Worm (Caenorhabditis elegans) whole organism, young adult: ENCODE results near the gene lem-4.

Experiments
- B0035.1 ChIP-seq: sonication (generic microtip); optimal IDR thresholded peaks from 2 replicates; lab custom pipeline; 2016; ENCODE audit warnings: missing genetic modification characterization, mild to moderate bottlenecking, missing compliant biosample characterization, missing genotype, missing genetic modification reagents
- C06A6.2 ChIP-seq: fragments of 200-800 bp; sonication (Bioruptor generic); conservative IDR thresholded peaks from 2 replicates; pipeline ENCODE4 v1.3.6; 2022; ENCODE audit warnings: missing genetic modification characterization, missing compliant biosample characterization
- D2030.7 ChIP-seq: fragments of 200-800 bp; sonication (Bioruptor generic); IDR thresholded peaks from 2 replicates; pipeline ENCODE4 v1.3.6; 2022; ENCODE audit warnings: missing genetic modification reagents, missing genetic modification characterization, missing compliant biosample characterization
- F10E7.11 ChIP-seq: sonication (generic microtip); optimal IDR thresholded peaks from 2 replicates; lab custom pipeline; 2017; ENCODE audit warnings: mild to moderate bottlenecking, missing genetic modification characterization, moderate library complexity, missing compliant biosample characterization
- F39B2.1 ChIP-seq: fragments of 200-800 bp; sonication (Bioruptor generic); IDR thresholded peaks from 2 replicates; pipeline ENCODE4 v1.3.6; 2022; ENCODE audit warnings: missing genetic modification reagents, missing genetic modification characterization, missing compliant biosample characterization
- F57C9.4 ChIP-seq: sonication (generic microtip); optimal IDR thresholded peaks from 2 replicates; lab custom pipeline; 2017; ENCODE audit warnings: mild to moderate bottlenecking, missing genetic modification characterization, missing compliant biosample characterization
- Y95B8A.8 ChIP-seq: fragments of 200-800 bp; sonication (Bioruptor generic); IDR thresholded peaks from 2 replicates; pipeline ENCODE4 v1.3.6; 2022; ENCODE audit warnings: missing genetic modification reagents, missing genetic modification characterization, missing compliant biosample characterization
- aptf-2 ChIP-seq: fragments of 200-800 bp; sonication (Bioruptor generic); conservative IDR thresholded peaks from 2 replicates; pipeline ENCODE4 v1.3.6; 2022; ENCODE audit warnings: missing genetic modification reagents, missing genetic modification characterization, missing compliant biosample characterization
- bed-1 ChIP-seq: fragments of 200-800 bp; sonication (Bioruptor generic); IDR thresholded peaks from 2 replicates; pipeline ENCODE4 v1.3.6; 2022; ENCODE audit warnings: missing genetic modification reagents, missing genetic modification characterization, missing compliant biosample characterization
- die-1 ChIP-seq: sonication (generic microtip); optimal IDR thresholded peaks from 2 replicates; lab custom pipeline; 2016; ENCODE audit warnings: missing genotype, mild to moderate bottlenecking, missing genetic modification characterization, missing compliant biosample characterization
- efl-1 ChIP-seq: fragments of 150-350 bp; optimal IDR thresholded peaks from 2 replicates; lab custom pipeline; 2014; ENCODE audit warnings: missing biosample characterization, missing genetic modification reagents, missing genetic modification characterization
- egrh-3 ChIP-seq: fragments of 200-800 bp; sonication (Bioruptor generic); IDR thresholded peaks from 2 replicates; pipeline ENCODE4 v1.3.6; 2022; ENCODE audit warnings: missing genetic modification reagents, missing genetic modification characterization, missing compliant biosample characterization
- ets-4 ChIP-seq: fragments of 200-800 bp; sonication (Bioruptor generic); optimal IDR thresholded peaks from 2 replicates; lab custom pipeline; 2018; ENCODE audit warnings: mild to moderate bottlenecking, missing genetic modification characterization, missing compliant biosample characterization
- hlh-12 ChIP-seq: sonication (generic microtip); optimal IDR thresholded peaks from 2 replicates; lab custom pipeline; 2016; ENCODE audit warnings: missing genetic modification characterization, missing compliant biosample characterization
- hmg-1.2 ChIP-seq: fragments of 200-800 bp; sonication (Bioruptor generic); IDR thresholded peaks from 2 replicates; pipeline ENCODE4 v1.3.6; 2022; ENCODE audit warnings: missing genetic modification reagents, missing genetic modification characterization, missing compliant biosample characterization
- lag-1 ChIP-seq: fragments of 200-800 bp; sonication (Bioruptor generic); IDR thresholded peaks from 2 replicates; pipeline ENCODE4 v1.3.6; 2022; ENCODE audit warnings: missing genetic modification reagents, missing genetic modification characterization, missing compliant biosample characterization
- lin-26 ChIP-seq: fragments of 200-800 bp; sonication (Bioruptor generic); IDR thresholded peaks from 2 replicates; pipeline ENCODE4 v1.3.6; 2022; ENCODE audit warnings: missing genetic modification reagents, missing genetic modification characterization, missing compliant biosample characterization
- lin-40 ChIP-seq: sonication (generic microtip); optimal IDR thresholded peaks from 2 replicates; lab custom pipeline; 2016; ENCODE audit warnings: missing genetic modification characterization, mild to moderate bottlenecking, missing compliant biosample characterization, missing genotype, missing genetic modification reagents
- lin-54 ChIP-seq: fragments of 200-800 bp; sonication (Bioruptor generic); optimal IDR thresholded peaks from 2 replicates; lab custom pipeline; 2018; ENCODE audit warnings: mild to moderate bottlenecking, missing genetic modification characterization, missing compliant biosample characterization
- lsl-1 ChIP-seq: fragments of 200-800 bp; sonication (Bioruptor generic); optimal IDR thresholded peaks from 2 replicates; lab custom pipeline; 2018; ENCODE audit warnings: mild to moderate bottlenecking, missing genetic modification characterization, moderate library complexity, missing compliant biosample characterization
- lsy-27 ChIP-seq: sonication (generic microtip); optimal IDR thresholded peaks from 2 replicates; lab custom pipeline; 2017; ENCODE audit warnings: missing genetic modification characterization, mild to moderate bottlenecking, missing compliant biosample characterization, antibody characterized with exemption, missing genotype, borderline replicate concordance; ENCODE audit not compliant: insufficient read depth
- madf-6 ChIP-seq: fragments of 200-800 bp; sonication (Bioruptor generic); IDR thresholded peaks from 2 replicates; pipeline ENCODE4 v1.3.6; 2022; ENCODE audit warnings: missing genetic modification reagents, missing genetic modification characterization, missing compliant biosample characterization
- madf-8 ChIP-seq: fragments of 200-800 bp; sonication (Bioruptor generic); conservative IDR thresholded peaks from 2 replicates; pipeline ENCODE4 v1.3.6; 2022; ENCODE audit warnings: missing genetic modification reagents, missing genetic modification characterization, missing compliant biosample characterization
- nfya-2 ChIP-seq: fragments of 200-800 bp; sonication (Bioruptor generic); IDR thresholded peaks from 2 replicates; pipeline ENCODE4 v1.3.6; 2022; ENCODE audit warnings: missing genetic modification reagents, missing genetic modification characterization, missing compliant biosample characterization
- nhr-80 ChIP-seq: sonication (generic microtip); optimal IDR thresholded peaks from 2 replicates; lab custom pipeline; 2016; ENCODE audit warnings: missing genetic modification characterization, missing compliant biosample characterization
- rcor-1 ChIP-seq: fragments of 200-800 bp; sonication (Bioruptor generic); IDR thresholded peaks from 2 replicates; pipeline ENCODE4 v1.3.6; 2022; ENCODE audit warnings: missing genetic modification reagents, missing genetic modification characterization, missing compliant biosample characterization
- sea-2 ChIP-seq: fragments of 200-800 bp; sonication (Bioruptor generic); IDR thresholded peaks from 2 replicates; pipeline ENCODE4 v1.3.6; 2022; ENCODE audit warnings: missing genetic modification characterization, missing compliant biosample characterization
- snpc-1.3 ChIP-seq: sonication (generic microtip); optimal IDR thresholded peaks from 2 replicates; lab custom pipeline; 2017; ENCODE audit warnings: missing genetic modification characterization, mild to moderate bottlenecking, missing compliant biosample characterization, antibody characterized with exemption, moderate library complexity, missing genotype, missing genetic modification reagents; ENCODE audit not compliant: insufficient read depth
- snpc-3.4 ChIP-seq: sonication (generic microtip); optimal IDR thresholded peaks from 2 replicates; lab custom pipeline; 2017; ENCODE audit warnings: missing genetic modification characterization, mild to moderate bottlenecking, missing compliant biosample characterization, antibody characterized with exemption, moderate library complexity, missing genotype, missing genetic modification reagents
- snpc-4 ChIP-seq, 5 experiments: fragments of 150-350 bp in 1 of 5; sonication (generic microtip) in 4 of 5; optimal IDR thresholded peaks; 2 replicates each; lab custom pipeline; 2014 to 2018; ENCODE audit warnings: missing genetic modification characterization in 5 of 5, missing biosample characterization in 3 of 5, antibody characterized with exemption in 2 of 5, mild to moderate bottlenecking in 2 of 5, missing compliant biosample characterization in 2 of 5, missing genotype in 2 of 5, moderate library complexity in 2 of 5, missing genetic modification reagents in 1 of 5
- somi-1 ChIP-seq: fragments of 200-800 bp; sonication (Bioruptor generic); optimal IDR thresholded peaks from 2 replicates; lab custom pipeline; 2018; ENCODE audit warnings: mild to moderate bottlenecking, missing genetic modification characterization, missing compliant biosample characterization
- sptf-2 ChIP-seq: fragments of 200-800 bp; sonication (Bioruptor generic); optimal IDR thresholded peaks from 2 replicates; lab custom pipeline; 2018; ENCODE audit warnings: mild to moderate bottlenecking, missing genetic modification characterization, missing compliant biosample characterization
- tlf-1 ChIP-seq: fragments of 200-800 bp; sonication (Bioruptor generic); optimal IDR thresholded peaks from 2 replicates; lab custom pipeline; 2018; ENCODE audit warnings: mild to moderate bottlenecking, missing genetic modification characterization, missing compliant biosample characterization
- ztf-18 ChIP-seq: sonication (generic microtip); optimal IDR thresholded peaks from 2 replicates; lab custom pipeline; 2016; ENCODE audit warnings: missing genotype, mild to moderate bottlenecking, missing genetic modification characterization, missing compliant biosample characterization

lem-4 gene

ce11 chrIV:831796-832486 lies 22.6 kb downstream of the lem-4 start, which contains the start of the genes madf-1 and Y55F3BR.10:
Gene madf-1, minus strand, starts transcription at chrIV:831896.
Gene Y55F3BR.10, plus strand, starts transcription at chrIV:832436.
- TF ChIP-seq ztf-18 (tag; lab: Kevin White, UChicago): no peak
- TF ChIP-seq bed-1 (GFP tag; lab: Robert Waterston, UW): no peak
- no peak for TF ChIP-seq F57C9.4 (tag; lab: Kevin White, UChicago)
- no peak for TF ChIP-seq aptf-2 (GFP tag; lab: Robert Waterston, UW)
- no peak for TF ChIP-seq rcor-1
- no peak for TF ChIP-seq lin-26 (GFP tag; lab: Robert Waterston, UW)
- no peak for TF ChIP-seq efl-1 (GFP tag; lab: Kevin White, UChicago)
- no peak for TF ChIP-seq C06A6.2
- no peak for TF ChIP-seq ets-4 (GFP tag; lab: Kevin White, UChicago)
- no peak for TF ChIP-seq nfya-2 (GFP tag; lab: Robert Waterston, UW)
- no peak for TF ChIP-seq lsy-27 (tag; lab: Kevin White, UChicago)
- no peak for TF ChIP-seq madf-6 (GFP tag; lab: Robert Waterston, UW)
- no peak for TF ChIP-seq egrh-3 (GFP tag; lab: Robert Waterston, UW)
- no peak for TF ChIP-seq sea-2
- no peak for TF ChIP-seq tlf-1 (GFP tag; lab: Kevin White, UChicago)
- TF ChIP-seq snpc-3.4 (tag; lab: Kevin White, UChicago): no peak
- TF ChIP-seq F10E7.11 (tag; lab: Kevin White, UChicago): no peak
- TF ChIP-seq snpc-4 (GFP tag; optimal IDR thresholded peaks at IDR 0.05; lab: Kevin White, UChicago): no peak
- TF ChIP-seq snpc-4 (tag; optimal IDR thresholded peaks at IDR 0.05; lab: Kevin White, UChicago): no peak
- TF ChIP-seq D2030.7: no peak

ce11 chrIV:830262-830960 lies 24.2 kb downstream of the lem-4 start:
- peak; percentile 58 for TF ChIP-seq madf-6 (GFP tag; lab: Robert Waterston, UW)
- TF ChIP-seq hmg-1.2: no peak
- TF ChIP-seq die-1: no peak
- TF ChIP-seq F39B2.1 (GFP tag; lab: Robert Waterston, UW): no peak
- TF ChIP-seq snpc-1.3 (tag; lab: Kevin White, UChicago): no peak
- TF ChIP-seq somi-1: no peak
- TF ChIP-seq lin-54 (GFP tag; lab: Kevin White, UChicago): no peak
- no peak for TF ChIP-seq sptf-2 (GFP tag; lab: Kevin White, UChicago)
- TF ChIP-seq Y95B8A.8 (GFP tag; lab: Robert Waterston, UW): no peak
- TF ChIP-seq efl-1 (GFP tag; lab: Kevin White, UChicago): peak; percentile 57
- no peak; the same call in 1 of the 2 replicates for TF ChIP-seq madf-8 (GFP tag; lab: Robert Waterston, UW)
- no peak for TF ChIP-seq B0035.1 (tag; lab: Kevin White, UChicago)
- TF ChIP-seq hlh-12 (tag; lab: Kevin White, UChicago): no peak
- no peak for TF ChIP-seq lsl-1 (GFP tag; lab: Kevin White, UChicago)
- no peak for TF ChIP-seq lag-1 (GFP tag; lab: Robert Waterston, UW)
- no peak for TF ChIP-seq nhr-80 (tag; lab: Kevin White, UChicago)
- no peak for TF ChIP-seq lin-40
